Worm (Caenorhabditis elegans): ENCODE data around the gene srt-39.
A peak's percentile ranks its signal among the peaks of the same experiment; 100 is the strongest.

Gene srt-39

DNA sequence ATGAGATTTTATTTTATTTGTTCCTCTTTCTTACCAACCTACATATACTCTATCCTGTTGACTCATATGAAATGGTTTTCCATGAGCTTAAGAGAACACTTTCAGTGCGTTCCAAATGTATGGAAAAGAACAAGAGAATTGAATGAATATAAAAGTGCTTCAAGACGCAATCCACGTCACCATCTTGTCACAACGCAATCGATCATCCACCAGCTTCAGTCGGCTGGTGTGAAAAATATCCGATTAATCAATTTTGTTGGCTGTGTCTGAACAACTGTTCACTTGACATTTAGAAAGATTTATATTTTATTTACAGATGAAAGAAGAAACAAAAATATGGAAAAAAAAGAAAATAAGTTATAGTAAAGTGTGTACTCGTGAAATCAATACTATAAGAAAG, 38.7 kb downstream of the srt-39 start:
- peak; percentile 79 for TF ChIP-seq unc-55 (GFP tag; optimal IDR thresholded peaks at IDR 0.05)
- no peak for TF ChIP-seq ahr-1 (tag; optimal IDR thresholded peaks at IDR 0.05)

DNA sequence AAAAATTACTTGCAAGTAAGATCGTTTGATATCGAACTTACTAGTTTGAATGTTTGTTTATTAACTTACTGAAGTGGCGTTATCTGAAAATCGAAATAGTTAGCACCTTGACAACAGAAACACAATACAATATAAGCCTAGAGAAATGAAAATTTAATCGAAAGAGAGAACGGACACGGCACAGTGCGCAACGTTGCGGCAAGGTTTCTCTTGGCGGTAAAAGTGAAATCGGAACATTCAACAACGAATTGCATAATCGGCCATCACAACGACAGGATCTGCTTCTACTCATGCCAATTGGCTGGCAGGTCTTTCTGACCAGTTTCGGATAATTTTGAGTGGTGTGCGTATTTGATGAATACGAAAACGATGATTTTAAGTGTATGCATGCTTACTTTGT, 40.8 kb downstream of the srt-39 start, which contains the start of gene dyf-4:
dyf-4 (minus strand) TSS at position 213 of the 400 bp plus-strand sequence.
- no peak for TF ChIP-seq T23F11.4 (GFP tag; optimal IDR thresholded peaks at IDR 0.05)
- TF ChIP-seq ets-4 (tag; optimal IDR thresholded peaks at IDR 0.05) = no peak
- no peak for TF ChIP-seq pha-2 (tag; optimal IDR thresholded peaks at IDR 0.05)
- no peak for TF ChIP-seq C38D4.7 (GFP tag; optimal IDR thresholded peaks at IDR 0.05)
- no peak for TF ChIP-seq sox-4 (tag; optimal IDR thresholded peaks at IDR 0.05)
- TF ChIP-seq ceh-34 (tag; optimal IDR thresholded peaks at IDR 0.05) = no peak
- no peak for TF ChIP-seq fkh-6 (tag; optimal IDR thresholded peaks at IDR 0.05)
- no peak for TF ChIP-seq ama-1 (optimal IDR thresholded peaks at IDR 0.05)
- no peak for TF ChIP-seq tbx-2 (tag; optimal IDR thresholded peaks at IDR 0.05)
- no peak for TF ChIP-seq ceh-48 (tag; optimal IDR thresholded peaks at IDR 0.05)
- no peak for TF ChIP-seq che-1 (tag; optimal IDR thresholded peaks at IDR 0.05)
- no peak for TF ChIP-seq ceh-22 (tag; optimal IDR thresholded peaks at IDR 0.05)
- no peak for TF ChIP-seq ceh-19 (GFP tag; optimal IDR thresholded peaks at IDR 0.05)
- TF ChIP-seq lim-6 (tag; optimal IDR thresholded peaks at IDR 0.05) = no peak
- no peak for TF ChIP-seq syd-9 (tag; optimal IDR thresholded peaks at IDR 0.05)
- TF ChIP-seq mec-3 (tag; optimal IDR thresholded peaks at IDR 0.05; ENCODE audit: borderline replicate concordance) = no peak
- no peak for TF ChIP-seq hlh-13 (GFP tag; optimal IDR thresholded peaks at IDR 0.05)
- no peak for TF ChIP-seq ahr-1 (tag; optimal IDR thresholded peaks at IDR 0.05)
- TF ChIP-seq pha-4 (tag; optimal IDR thresholded peaks at IDR 0.05) = no peak

DNA sequence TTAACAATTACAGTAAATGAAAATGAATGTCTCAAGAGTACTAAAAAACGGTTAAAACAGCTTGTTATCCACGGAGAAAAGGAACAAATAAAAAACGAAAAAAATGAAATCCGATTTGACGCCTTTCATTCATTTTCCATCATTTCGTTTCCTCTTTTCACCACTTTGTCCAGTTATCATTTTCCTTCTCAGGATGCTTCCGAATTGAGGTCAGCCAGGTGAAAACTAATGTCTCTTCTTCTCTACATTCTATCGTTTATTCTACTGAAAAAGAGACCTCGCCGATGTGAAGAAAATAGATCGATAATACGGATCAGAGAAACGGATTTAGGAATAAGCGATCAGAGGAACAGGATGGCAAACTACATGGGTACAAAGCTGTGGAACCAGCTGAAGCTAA, 41.4 kb downstream of the srt-39 start:
- TF ChIP-seq hlh-6 (tag; optimal IDR thresholded peaks at IDR 0.05) (no peak), ref-2 (tag; optimal IDR thresholded peaks at IDR 0.05) (no peak), ceh-19 (GFP tag; optimal IDR thresholded peaks at IDR 0.05) (no peak), sox-4 (tag; optimal IDR thresholded peaks at IDR 0.05) (no peak), pag-3 (tag; optimal IDR thresholded peaks at IDR 0.05; ENCODE audit: borderline replicate concordance) (no peak), elt-2 (tag; optimal IDR thresholded peaks at IDR 0.05) (no peak), fax-1 (tag; optimal IDR thresholded peaks at IDR 0.05) (no peak), K02D7.2 (tag; optimal IDR thresholded peaks at IDR 0.05) (no peak), unc-86 (tag; optimal IDR thresholded peaks at IDR 0.05) (no peak), zip-5 (tag; optimal IDR thresholded peaks at IDR 0.05) (no peak), ama-1 (optimal IDR thresholded peaks at IDR 0.05) (no peak), eyg-1 (tag; optimal IDR thresholded peaks at IDR 0.05) (no peak), sox-2 (GFP tag; IDR thresholded peaks at IDR 0.05) (no peak), ceh-24 (tag; optimal IDR thresholded peaks at IDR 0.05) (no peak)

DNA sequence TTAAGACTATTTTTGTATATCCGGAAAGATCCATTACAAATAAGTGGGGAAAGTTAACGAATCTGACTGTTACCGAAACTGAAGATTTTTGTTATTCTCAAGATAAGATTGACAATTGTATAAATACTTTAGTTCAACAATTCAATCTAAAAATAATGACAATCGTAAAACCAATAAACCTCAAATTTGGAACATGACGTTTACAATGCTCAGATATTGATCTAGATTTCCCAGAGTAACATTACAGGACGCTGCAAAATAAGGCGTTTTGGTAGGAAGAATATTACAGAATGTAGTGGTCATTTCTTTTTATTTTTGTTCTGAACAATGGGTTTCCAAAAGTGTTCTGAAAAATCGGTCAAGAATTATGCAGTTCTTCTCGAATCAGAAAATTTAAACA, 42.1 kb downstream of the srt-39 start, which contains the start of gene F45D3.1:
F45D3.1 (plus strand) TSS at position 301 of the 400 bp plus-strand sequence.
- TF ChIP-seq fax-1 (tag; optimal IDR thresholded peaks at IDR 0.05) (no peak), lim-6 (tag; optimal IDR thresholded peaks at IDR 0.05) (no peak), tbx-2 (tag; optimal IDR thresholded peaks at IDR 0.05) (no peak), ceh-14 (tag; optimal IDR thresholded peaks at IDR 0.05) (no peak), elt-4 (tag; optimal IDR thresholded peaks at IDR 0.05) (no peak), lin-11 (tag; optimal IDR thresholded peaks at IDR 0.05) (no peak), elt-2 (tag; optimal IDR thresholded peaks at IDR 0.05) (no peak), Y22D7AL.16 (tag; optimal IDR thresholded peaks at IDR 0.05) (no peak), madf-2 (tag; optimal IDR thresholded peaks at IDR 0.05) (no peak)

ce11 chrV:12528919-12529318, 44.2 kb downstream of the srt-39 start:
- no peak for TF ChIP-seq ama-1 (optimal IDR thresholded peaks at IDR 0.05)
- no peak for TF ChIP-seq pax-1 (tag; optimal IDR thresholded peaks at IDR 0.05)
- no peak for TF ChIP-seq ttx-3 (tag; optimal IDR thresholded peaks at IDR 0.05)
- no peak for TF ChIP-seq F13H6.1 (tag; optimal IDR thresholded peaks at IDR 0.05)
- peak; percentile 16 for TF ChIP-seq elt-2 (tag; optimal IDR thresholded peaks at IDR 0.05)
- TF ChIP-seq sox-2 (GFP tag; IDR thresholded peaks at IDR 0.05) = no peak
- no peak for TF ChIP-seq npax-4 (tag; optimal IDR thresholded peaks at IDR 0.05)
- peak; percentile 1 for TF ChIP-seq nfya-1 (tag; optimal IDR thresholded peaks at IDR 0.05)
- TF ChIP-seq ztf-16 (tag; optimal IDR thresholded peaks at IDR 0.05) = no peak
- no peak for TF ChIP-seq zip-5 (tag; optimal IDR thresholded peaks at IDR 0.05)
- no peak for TF ChIP-seq rnt-1 (tag; optimal IDR thresholded peaks at IDR 0.05)
- TF ChIP-seq ceh-6 (GFP tag; optimal IDR thresholded peaks at IDR 0.05) = no peak
- no peak for TF ChIP-seq C08G9.2 (tag; optimal IDR thresholded peaks at IDR 0.05)
- no peak for TF ChIP-seq ahr-1 (tag; optimal IDR thresholded peaks at IDR 0.05)
- TF ChIP-seq fkh-10 (GFP tag; optimal IDR thresholded peaks at IDR 0.05) = no peak
